Worm (Caenorhabditis elegans) whole organism, L4 larva: ENCODE measurements around the gene exos-8.
A peak's percentile ranks its signal among the peaks of the same experiment; 100 is the strongest.

ENCODE experiments used
- F37D6.2 ChIP-seq: sonication (generic microtip); optimal IDR thresholded peaks from 2 replicates; lab custom pipeline; 2016; ENCODE audit warnings: mild to moderate bottlenecking, missing genetic modification characterization, missing compliant biosample characterization
- ZK337.2 ChIP-seq: fragments of 200-800 bp; sonication (Bioruptor generic); IDR thresholded peaks from 2 replicates; pipeline ENCODE4 v1.3.6; 2022; ENCODE audit warnings: missing genetic modification reagents, missing genetic modification characterization, missing compliant biosample characterization
- aha-1 ChIP-seq: fragments of 150-350 bp; peaks from one replicate; lab custom pipeline; 2014; ENCODE audit warnings: missing biosample characterization, missing genetic modification characterization
- ceh-32 ChIP-seq: sonication (generic microtip); optimal IDR thresholded peaks from 2 replicates; lab custom pipeline; 2016; ENCODE audit warnings: mild to moderate bottlenecking, missing genetic modification characterization, missing compliant biosample characterization; ENCODE audit not compliant: poor library complexity
- dmd-6 ChIP-seq: fragments of 200-800 bp; sonication (Bioruptor generic); IDR thresholded peaks from 2 replicates; pipeline ENCODE4 v1.3.6; 2022; ENCODE audit warnings: missing genetic modification reagents, missing genetic modification characterization, missing compliant biosample characterization
- dmd-9 ChIP-seq: fragments of 200-800 bp; sonication (Bioruptor generic); IDR thresholded peaks from 2 replicates; pipeline ENCODE4 v1.3.6; 2022; ENCODE audit warnings: missing genetic modification reagents, missing genetic modification characterization, missing compliant biosample characterization
- lin-13 ChIP-seq: fragments of 150-350 bp; optimal IDR thresholded peaks from 2 replicates; lab custom pipeline; 2014; ENCODE audit warnings: missing biosample characterization, missing genetic modification reagents, missing genetic modification characterization
- lin-29 ChIP-seq: fragments of 200-800 bp; sonication (Bioruptor generic); IDR thresholded peaks from 2 replicates; pipeline ENCODE4 v1.3.6; 2022; ENCODE audit warnings: missing genetic modification reagents, missing genetic modification characterization, missing compliant biosample characterization
- nhr-28 ChIP-seq: fragments of 150-350 bp; optimal IDR thresholded peaks from 2 replicates; lab custom pipeline; 2014; ENCODE audit warnings: missing biosample characterization, missing genetic modification characterization
- nhr-6 ChIP-seq: fragments of 150-350 bp; optimal IDR thresholded peaks from 2 replicates; lab custom pipeline; 2014; ENCODE audit warnings: missing biosample characterization, missing genetic modification characterization
- saeg-2 ChIP-seq: fragments of 200-800 bp; sonication (Bioruptor generic); IDR thresholded peaks from 2 replicates; pipeline ENCODE4 v1.3.6; 2022; ENCODE audit warnings: missing genetic modification reagents, missing genetic modification characterization, missing compliant biosample characterization
- skn-1 ChIP-seq: fragments of 150-350 bp; optimal IDR thresholded peaks from 2 replicates; lab custom pipeline; 2014; ENCODE audit warnings: missing biosample characterization, missing genetic modification characterization
- snpc-1.2 ChIP-seq: fragments of 200-800 bp; sonication (Bioruptor generic); IDR thresholded peaks from 2 replicates; pipeline ENCODE4 v1.3.6; 2022; ENCODE audit warnings: missing genetic modification reagents, missing genetic modification characterization, missing compliant biosample characterization

The exos-8 gene

DNA sequence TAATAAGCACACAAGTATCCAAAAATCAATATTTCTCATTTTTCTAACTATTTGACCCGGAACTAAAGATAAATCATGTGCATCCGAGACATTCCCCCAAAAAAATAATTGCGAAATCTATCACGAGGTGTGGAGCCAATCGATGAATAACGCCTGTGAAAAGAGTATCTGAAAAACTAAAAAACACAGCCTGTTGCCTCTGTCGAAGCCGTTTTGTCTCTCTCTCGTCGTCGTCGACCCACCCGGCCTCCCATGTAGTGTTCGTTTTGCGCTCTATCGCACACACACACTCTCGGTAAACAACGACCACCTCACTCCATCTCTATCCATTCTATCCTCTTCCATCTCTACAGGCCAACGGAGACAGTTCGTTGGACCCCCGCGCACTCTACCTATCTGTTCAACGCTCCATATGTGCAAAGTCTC, 41.3 kb downstream of the exos-8 start (continued):
- TF ChIP-seq nhr-6 (no peak), ceh-32 (tag; lab: Kevin White, UChicago) (no peak), F37D6.2 (tag; lab: Kevin White, UChicago) (peak; percentile 29), saeg-2 (GFP tag; lab: Robert Waterston, UW) (no peak), dmd-6 (peak; percentile 44), ZK337.2 (no peak), aha-1 (tag; lab: Kevin White, UChicago) (peak; percentile 90)

- TF ChIP-seq lin-13 (no peak), snpc-1.2 (GFP tag; lab: Robert Waterston, UW) (no peak), skn-1 (tag; lab: Kevin White, UChicago) (no peak), lin-29 (GFP tag; lab: Robert Waterston, UW) (no peak), nhr-28 (no peak)
Measured at ce11 chrII:6783377-6783829, 41.9 kb downstream of the exos-8 start, which contains the start of gene gldi-2. Gene gldi-2 (plus strand): TSS chrII:6783427.

ce11 chrII:6788672-6789298, 47.3 kb downstream of the exos-8 start, which contains the start of gene T13C2.3:
Gene T13C2.3 (plus strand): TSS chrII:6789248.
- TF ChIP-seq aha-1 (tag; lab: Kevin White, UChicago) (peak; percentile 8), dmd-9 (GFP tag; lab: Robert Waterston, UW) (no peak)

DNA sequence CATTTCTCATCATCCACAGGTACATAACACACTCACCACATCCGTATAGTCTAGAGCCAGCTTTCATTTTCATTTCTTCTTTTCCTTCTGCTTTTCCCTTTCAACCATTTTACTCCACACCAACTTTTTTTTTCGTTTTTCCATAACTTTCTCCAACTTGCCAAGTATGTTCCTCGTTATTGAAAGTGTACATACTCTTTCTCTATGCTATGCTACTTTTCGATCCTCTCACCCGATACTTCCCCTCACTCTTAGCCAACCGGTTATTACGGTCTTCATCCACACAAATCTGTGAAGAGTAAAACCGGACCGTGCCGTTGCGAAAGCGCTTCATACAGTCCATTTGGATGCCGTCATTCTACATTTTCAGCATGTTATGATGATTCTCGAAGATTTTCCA, 50.4 kb downstream of the exos-8 start, which contains the start of gene T13C2.2:
T13C2.2 (plus strand) TSS at position 301 of the 400 bp plus-strand sequence.
- no peak for TF ChIP-seq ceh-32 (tag; lab: Kevin White, UChicago)
- TF ChIP-seq, all 104 proteins: peak for 0
